Worm (Caenorhabditis elegans) whole organism, young adult: Measurements from ENCODE around the gene T26A5.2.

Source experiments
- B0019.2 ChIP-seq: fragments of 200-800 bp; sonication (Bioruptor generic); conservative IDR thresholded peaks from 2 replicates; pipeline ENCODE4 v1.3.6; 2022; ENCODE audit warnings: missing genetic modification reagents, missing genetic modification characterization, missing compliant biosample characterization
- B0261.1 ChIP-seq: sonication (generic microtip); optimal IDR thresholded peaks from 2 replicates; lab custom pipeline; 2016; ENCODE audit warnings: mild to moderate bottlenecking, missing genetic modification characterization, moderate library complexity, missing compliant biosample characterization
- C17E4.6 ChIP-seq: fragments of 200-800 bp; sonication (Bioruptor generic); IDR thresholded peaks from 2 replicates; pipeline ENCODE4 v1.3.6; 2022; ENCODE audit warnings: missing genetic modification reagents, missing genetic modification characterization, missing compliant biosample characterization
- F23B12.7 ChIP-seq: sonication (generic microtip); optimal IDR thresholded peaks from 2 replicates; lab custom pipeline; 2017; ENCODE audit warnings: missing genetic modification characterization, mild to moderate bottlenecking, missing compliant biosample characterization, antibody characterized with exemption, moderate library complexity; ENCODE audit not compliant: insufficient read depth
- F39B2.1 ChIP-seq: fragments of 200-800 bp; sonication (Bioruptor generic); IDR thresholded peaks from 2 replicates; pipeline ENCODE4 v1.3.6; 2022; ENCODE audit warnings: missing genetic modification reagents, missing genetic modification characterization, missing compliant biosample characterization
- F52B5.7 ChIP-seq: sonication (generic microtip); optimal IDR thresholded peaks from 2 replicates; lab custom pipeline; 2016; ENCODE audit warnings: mild to moderate bottlenecking, missing genetic modification characterization, missing compliant biosample characterization
- F55B11.4 ChIP-seq: sonication (generic microtip); optimal IDR thresholded peaks from 2 replicates; lab custom pipeline; 2016; ENCODE audit warnings: missing compliant biosample characterization, missing genetic modification characterization, borderline replicate concordance; ENCODE audit not compliant: insufficient read depth
- F57C9.4 ChIP-seq: sonication (generic microtip); optimal IDR thresholded peaks from 2 replicates; lab custom pipeline; 2017; ENCODE audit warnings: mild to moderate bottlenecking, missing genetic modification characterization, missing compliant biosample characterization
- K11D2.4 ChIP-seq: fragments of 200-800 bp; sonication (Bioruptor generic); IDR thresholded peaks from 2 replicates; pipeline ENCODE4 v1.3.6; 2022; ENCODE audit warnings: missing genetic modification reagents, missing genetic modification characterization, missing compliant biosample characterization
- K12H6.12 ChIP-seq: fragments of 200-800 bp; sonication (Bioruptor generic); optimal IDR thresholded peaks from 2 replicates; lab custom pipeline; 2018; ENCODE audit warnings: mild to moderate bottlenecking, missing genetic modification characterization, missing compliant biosample characterization
- T26A5.8 ChIP-seq: sonication (generic microtip); optimal IDR thresholded peaks from 2 replicates; lab custom pipeline; 2016; ENCODE audit warnings: missing genetic modification characterization, missing compliant biosample characterization
- Y53G8AR.9 ChIP-seq: fragments of 200-800 bp; sonication (Bioruptor generic); conservative IDR thresholded peaks from 2 replicates; pipeline ENCODE4 v1.3.6; 2022; ENCODE audit warnings: missing genetic modification reagents, missing genetic modification characterization, missing compliant biosample characterization
- Y56A3A.18 ChIP-seq: fragments of 200-800 bp; sonication (Bioruptor generic); IDR thresholded peaks from 2 replicates; pipeline ENCODE4 v1.3.6; 2022; ENCODE audit warnings: missing genetic modification reagents, missing genetic modification characterization, missing compliant biosample characterization
- Y95B8A.8 ChIP-seq: fragments of 200-800 bp; sonication (Bioruptor generic); IDR thresholded peaks from 2 replicates; pipeline ENCODE4 v1.3.6; 2022; ENCODE audit warnings: missing genetic modification reagents, missing genetic modification characterization, missing compliant biosample characterization
- ZK185.1 ChIP-seq: sonication (generic microtip); optimal IDR thresholded peaks from 2 replicates; lab custom pipeline; 2016; ENCODE audit warnings: mild to moderate bottlenecking, missing genetic modification characterization, missing compliant biosample characterization; ENCODE audit not compliant: poor library complexity, severe bottlenecking
- akir-1 ChIP-seq: fragments of 200-800 bp; sonication (Bioruptor generic); optimal IDR thresholded peaks from 2 replicates; lab custom pipeline; 2018; ENCODE audit warnings: mild to moderate bottlenecking, missing genetic modification characterization, moderate library complexity, missing compliant biosample characterization
- ama-1 ChIP-seq, 3 experiments: fragments of 150-350 bp in 1 of 3; sonication (generic microtip) in 2 of 3; optimal IDR thresholded peaks; 2 replicates each; lab custom pipeline; 2014 to 2018; ENCODE audit warnings: missing biosample characterization in 2 of 3, missing genetic modification characterization in 2 of 3, missing genetic modification reagents in 2 of 3
- aptf-2 ChIP-seq: fragments of 200-800 bp; sonication (Bioruptor generic); conservative IDR thresholded peaks from 2 replicates; pipeline ENCODE4 v1.3.6; 2022; ENCODE audit warnings: missing genetic modification reagents, missing genetic modification characterization, missing compliant biosample characterization
- attf-5 ChIP-seq: fragments of 200-800 bp; sonication (Bioruptor generic); optimal IDR thresholded peaks from 2 replicates; lab custom pipeline; 2018; ENCODE audit warnings: mild to moderate bottlenecking, missing genetic modification characterization, missing compliant biosample characterization
- bed-2 ChIP-seq: fragments of 200-800 bp; sonication (Bioruptor generic); IDR thresholded peaks from 2 replicates; pipeline ENCODE4 v1.3.6; 2022; ENCODE audit warnings: missing genetic modification reagents, missing genetic modification characterization, missing compliant biosample characterization
- ccch-3 ChIP-seq: fragments of 200-800 bp; sonication (Bioruptor generic); optimal IDR thresholded peaks from 2 replicates; lab custom pipeline; 2018; ENCODE audit warnings: mild to moderate bottlenecking, missing genetic modification characterization, missing compliant biosample characterization
- ceh-27 ChIP-seq: fragments of 200-800 bp; sonication (Bioruptor generic); optimal IDR thresholded peaks from 2 replicates; lab custom pipeline; 2018; ENCODE audit warnings: mild to moderate bottlenecking, missing genetic modification characterization, moderate library complexity, missing compliant biosample characterization
- ceh-40 ChIP-seq: fragments of 200-800 bp; sonication (Bioruptor generic); IDR thresholded peaks from 2 replicates; pipeline ENCODE4 v1.3.6; 2022; ENCODE audit warnings: missing genetic modification characterization, missing compliant biosample characterization
- ceh-91 ChIP-seq: fragments of 200-800 bp; sonication (Bioruptor generic); IDR thresholded peaks from 2 replicates; pipeline ENCODE4 v1.3.6; 2022; ENCODE audit warnings: missing genetic modification reagents, missing genetic modification characterization, missing compliant biosample characterization
- dpl-1 ChIP-seq: fragments of 150-350 bp; optimal IDR thresholded peaks from 2 replicates; lab custom pipeline; 2014; ENCODE audit warnings: missing biosample characterization, missing genetic modification reagents, missing genetic modification characterization
- efl-1 ChIP-seq: fragments of 150-350 bp; optimal IDR thresholded peaks from 2 replicates; lab custom pipeline; 2014; ENCODE audit warnings: missing biosample characterization, missing genetic modification reagents, missing genetic modification characterization
- egl-18 ChIP-seq: fragments of 200-800 bp; sonication (Bioruptor generic); IDR thresholded peaks from 2 replicates; pipeline ENCODE4 v1.3.6; 2022; ENCODE audit warnings: missing genetic modification reagents, missing genetic modification characterization, missing compliant biosample characterization
- hlh-12 ChIP-seq: sonication (generic microtip); optimal IDR thresholded peaks from 2 replicates; lab custom pipeline; 2016; ENCODE audit warnings: missing genetic modification characterization, missing compliant biosample characterization
- hlh-26 ChIP-seq: fragments of 200-800 bp; sonication (Bioruptor generic); conservative IDR thresholded peaks from 2 replicates; pipeline ENCODE4 v1.3.6; 2022; ENCODE audit warnings: missing genetic modification reagents, missing genetic modification characterization, missing compliant biosample characterization
- hmg-1.2 ChIP-seq: fragments of 200-800 bp; sonication (Bioruptor generic); IDR thresholded peaks from 2 replicates; pipeline ENCODE4 v1.3.6; 2022; ENCODE audit warnings: missing genetic modification reagents, missing genetic modification characterization, missing compliant biosample characterization
- hrde-1 ChIP-seq: sonication (generic microtip); optimal IDR thresholded peaks from 2 replicates; lab custom pipeline; 2016; ENCODE audit warnings: missing genetic modification characterization, mild to moderate bottlenecking, missing compliant biosample characterization, moderate library complexity, missing genotype, missing genetic modification reagents, borderline replicate concordance
- lag-1 ChIP-seq: fragments of 200-800 bp; sonication (Bioruptor generic); IDR thresholded peaks from 2 replicates; pipeline ENCODE4 v1.3.6; 2022; ENCODE audit warnings: missing genetic modification reagents, missing genetic modification characterization, missing compliant biosample characterization
- let-526 ChIP-seq: fragments of 200-800 bp; sonication (Bioruptor generic); IDR thresholded peaks from 2 replicates; pipeline ENCODE4 v1.3.6; 2022; ENCODE audit warnings: missing genetic modification reagents, missing genetic modification characterization, missing compliant biosample characterization
- lin-40 ChIP-seq: sonication (generic microtip); optimal IDR thresholded peaks from 2 replicates; lab custom pipeline; 2016; ENCODE audit warnings: missing genetic modification characterization, mild to moderate bottlenecking, missing compliant biosample characterization, missing genotype, missing genetic modification reagents
- lin-54 ChIP-seq: fragments of 200-800 bp; sonication (Bioruptor generic); optimal IDR thresholded peaks from 2 replicates; lab custom pipeline; 2018; ENCODE audit warnings: mild to moderate bottlenecking, missing genetic modification characterization, missing compliant biosample characterization
- madf-10 ChIP-seq: sonication (generic microtip); optimal IDR thresholded peaks from 2 replicates; lab custom pipeline; 2016; ENCODE audit warnings: mild to moderate bottlenecking, missing genetic modification characterization, missing compliant biosample characterization
- madf-3 ChIP-seq: fragments of 200-800 bp; sonication (Bioruptor generic); IDR thresholded peaks from 2 replicates; pipeline ENCODE4 v1.3.6; 2022; ENCODE audit warnings: missing genetic modification reagents, missing genetic modification characterization, missing compliant biosample characterization
- mcd-1 ChIP-seq: fragments of 200-800 bp; sonication (Bioruptor generic); IDR thresholded peaks from 2 replicates; pipeline ENCODE4 v1.3.6; 2022; ENCODE audit warnings: missing genetic modification reagents, missing genetic modification characterization, missing compliant biosample characterization
- nhr-27 ChIP-seq: fragments of 200-800 bp; sonication (Bioruptor generic); optimal IDR thresholded peaks from 2 replicates; lab custom pipeline; 2018; ENCODE audit warnings: mild to moderate bottlenecking, missing genetic modification characterization, moderate library complexity, missing compliant biosample characterization
- nhr-90 ChIP-seq: sonication (generic microtip); optimal IDR thresholded peaks from 2 replicates; lab custom pipeline; 2016; ENCODE audit warnings: missing genotype, mild to moderate bottlenecking, missing genetic modification characterization, missing compliant biosample characterization
- repo-1 ChIP-seq: sonication (generic microtip); optimal IDR thresholded peaks from 2 replicates; lab custom pipeline; 2017; ENCODE audit warnings: mild to moderate bottlenecking, missing genetic modification characterization, missing compliant biosample characterization
- snpc-1.1 ChIP-seq: sonication (generic microtip); optimal IDR thresholded peaks from 2 replicates; lab custom pipeline; 2017; ENCODE audit warnings: missing genetic modification characterization, mild to moderate bottlenecking, missing compliant biosample characterization, antibody characterized with exemption, moderate library complexity, missing genotype, missing genetic modification reagents; ENCODE audit not compliant: insufficient read depth
- sptf-2 ChIP-seq: fragments of 200-800 bp; sonication (Bioruptor generic); optimal IDR thresholded peaks from 2 replicates; lab custom pipeline; 2018; ENCODE audit warnings: mild to moderate bottlenecking, missing genetic modification characterization, missing compliant biosample characterization
- tbx-9 ChIP-seq: sonication (generic microtip); optimal IDR thresholded peaks from 2 replicates; lab custom pipeline; 2016; ENCODE audit warnings: borderline replicate concordance, missing genetic modification characterization, inconsistent platforms, missing compliant biosample characterization
- tlf-1 ChIP-seq: fragments of 200-800 bp; sonication (Bioruptor generic); optimal IDR thresholded peaks from 2 replicates; lab custom pipeline; 2018; ENCODE audit warnings: mild to moderate bottlenecking, missing genetic modification characterization, missing compliant biosample characterization
- xnd-1 ChIP-seq: sonication (generic microtip); optimal IDR thresholded peaks from 2 replicates; lab custom pipeline; 2016; ENCODE audit warnings: missing genotype, missing genetic modification reagents, missing genetic modification characterization, missing compliant biosample characterization
- zfh-2 ChIP-seq: fragments of 200-800 bp; sonication (Bioruptor generic); conservative IDR thresholded peaks from 2 replicates; pipeline ENCODE4 v1.3.6; 2022; ENCODE audit warnings: missing genetic modification reagents, missing genetic modification characterization, missing compliant biosample characterization
- ztf-3 ChIP-seq: fragments of 200-800 bp; sonication (Bioruptor generic); optimal IDR thresholded peaks from 2 replicates; lab custom pipeline; 2018; ENCODE audit warnings: mild to moderate bottlenecking, missing genetic modification characterization, missing compliant biosample characterization

Gene T26A5.2

DNA sequence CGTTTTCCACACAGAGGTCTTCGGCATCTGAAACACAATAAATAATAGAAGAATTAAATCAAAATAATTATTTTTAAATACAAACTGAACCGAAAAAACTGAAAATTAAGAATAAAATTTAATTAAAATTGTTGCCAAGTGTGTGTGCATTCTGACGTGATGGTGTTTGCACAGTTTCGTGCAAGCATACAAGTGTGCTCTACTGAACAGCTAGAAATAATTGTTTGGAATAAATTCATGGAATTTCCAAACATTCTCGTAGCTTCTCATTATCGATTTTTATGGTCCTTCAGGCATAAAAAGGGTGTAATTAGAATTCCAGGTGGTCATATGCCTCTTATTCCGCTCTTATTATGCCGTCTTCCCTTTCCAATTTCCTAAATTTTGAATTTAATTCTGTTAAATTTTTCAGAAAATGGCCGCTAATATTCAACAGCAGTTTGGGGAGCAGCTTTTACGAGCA lies 35.3 kb upstream of the T26A5.2 start, which contains the start of the genes mrps-17 and txdc-9 (continued):
- TF ChIP-seq efl-1 (GFP tag; lab: Kevin White, UChicago) (peak; percentile 47), ZK185.1 (peak; percentile 5), nhr-27 (tag; lab: Kevin White, UChicago) (no peak), madf-10 (tag; lab: Kevin White, UChicago) (no peak), xnd-1 (tag; lab: Kevin White, UChicago) (no peak), ama-1 (optimal IDR thresholded peaks at IDR 0.05; lab: Kevin White, UChicago) (no peak), ama-1 (GFP tag; optimal IDR thresholded peaks at IDR 0.05; lab: Kevin White, UChicago) (peak in 1 of 2 experiments; percentile 13), tlf-1 (no peak), akir-1 (GFP tag; lab: Kevin White, UChicago) (no peak), lin-54 (GFP tag; lab: Kevin White, UChicago) (peak; percentile 42), repo-1 (tag; lab: Kevin White, UChicago) (no peak), attf-5 (GFP tag; lab: Kevin White, UChicago) (peak; percentile 71), F52B5.7 (tag; lab: Kevin White, UChicago) (no peak), snpc-1.1 (tag; lab: Kevin White, UChicago) (peak; percentile 27), F39B2.1 (GFP tag; lab: Robert Waterston, UW) (no peak), Y95B8A.8 (no peak), zfh-2 (GFP tag; lab: Robert Waterston, UW) (no peak), ceh-91 (GFP tag; lab: Robert Waterston, UW) (no peak), F57C9.4 (tag; lab: Kevin White, UChicago) (no peak), tbx-9 (tag; lab: Kevin White, UChicago) (no peak), ceh-27 (GFP tag; lab: Kevin White, UChicago) (peak; percentile 55), let-526 (GFP tag; lab: Robert Waterston, UW) (no peak), aptf-2 (GFP tag; lab: Robert Waterston, UW) (no peak), hmg-1.2 (GFP tag; lab: Robert Waterston, UW) (peak; percentile 47; the same call in 1 of the 2 replicates), T26A5.8 (tag; lab: Kevin White, UChicago) (no peak), K11D2.4 (GFP tag; lab: Robert Waterston, UW) (no peak), B0261.1 (tag; lab: Kevin White, UChicago) (no peak), hrde-1 (tag; lab: Kevin White, UChicago) (no peak), F55B11.4 (tag; lab: Kevin White, UChicago) (no peak), Y56A3A.18 (GFP tag; lab: Robert Waterston, UW) (no peak), lin-40 (tag; lab: Kevin White, UChicago) (peak; percentile 33), mcd-1 (GFP tag; lab: Robert Waterston, UW) (peak; percentile 82), dpl-1 (GFP tag; lab: Kevin White, UChicago) (peak; percentile 36), lag-1 (GFP tag; lab: Robert Waterston, UW) (no peak), sptf-2 (no peak), hlh-26 (GFP tag; lab: Robert Waterston, UW) (no peak), B0019.2 (GFP tag; lab: Robert Waterston, UW) (0 out of 2 replicates have a peak, but pooled peaks have one; percentile 39), Y53G8AR.9 (GFP tag; lab: Robert Waterston, UW) (no peak), madf-3 (GFP tag; lab: Robert Waterston, UW) (no peak), C17E4.6 (GFP tag; lab: Robert Waterston, UW) (no peak), F23B12.7 (tag; lab: Kevin White, UChicago) (peak; percentile 85), K12H6.12 (tag; lab: Kevin White, UChicago) (no peak), bed-2 (GFP tag; lab: Robert Waterston, UW) (no peak), ceh-40 (GFP tag; lab: Robert Waterston, UW) (no peak), egl-18 (GFP tag; lab: Robert Waterston, UW) (no peak), nhr-90 (tag; lab: Kevin White, UChicago) (no peak), ccch-3 (GFP tag; lab: Kevin White, UChicago) (no peak), ztf-3 (GFP tag; lab: Kevin White, UChicago) (no peak), hlh-12 (tag; lab: Kevin White, UChicago) (no peak)
